Worm (Caenorhabditis elegans) whole organism, midembryonic: ENCODE measurements around the gene F54F7.6.

Experiments
- T22C8.4 ChIP-seq: fragments of 200-800 bp; sonication (Bioruptor generic); IDR thresholded peaks from 2 replicates; pipeline ENCODE4 v1.3.6; 2022; ENCODE audit warnings: missing genetic modification characterization, missing compliant biosample characterization
- cog-1 ChIP-seq: sonication (generic microtip); optimal IDR thresholded peaks from 2 replicates; lab custom pipeline; 2016; ENCODE audit warnings: missing genetic modification characterization, missing compliant biosample characterization
- flt-1 ChIP-seq: fragments of 200-800 bp; sonication (Bioruptor generic); IDR thresholded peaks from 2 replicates; pipeline ENCODE4 v1.3.6; 2022; ENCODE audit warnings: missing genetic modification characterization, missing compliant biosample characterization
- klf-2 ChIP-seq: fragments of 200-800 bp; sonication (Bioruptor generic); conservative IDR thresholded peaks from 2 replicates; pipeline ENCODE4 v1.3.6; 2022; ENCODE audit warnings: missing genetic modification reagents, missing genetic modification characterization, missing compliant biosample characterization
- med-1 ChIP-seq: sonication (generic microtip); optimal IDR thresholded peaks from 2 replicates; lab custom pipeline; 2017; ENCODE audit warnings: missing genetic modification characterization, mild to moderate bottlenecking, missing compliant biosample characterization, antibody characterized with exemption, missing genetic modification reagents; ENCODE audit not compliant: insufficient read depth
- ref-1 ChIP-seq: fragments of 200-800 bp; sonication (Bioruptor generic); conservative IDR thresholded peaks from 2 replicates; pipeline ENCODE4 v1.3.6; 2022; ENCODE audit warnings: missing genetic modification reagents, missing genetic modification characterization, missing compliant biosample characterization
- tab-1 ChIP-seq: fragments of 200-800 bp; sonication (Bioruptor generic); IDR thresholded peaks from 2 replicates; pipeline ENCODE4 v1.3.6; 2022; ENCODE audit warnings: missing genetic modification characterization, missing compliant biosample characterization
- ztf-23 ChIP-seq: fragments of 200-800 bp; sonication (Bioruptor generic); IDR thresholded peaks from 2 replicates; pipeline ENCODE4 v1.3.6; 2022; ENCODE audit warnings: missing genetic modification reagents, missing genetic modification characterization, missing compliant biosample characterization
- ztf-29 ChIP-seq: fragments of 200-800 bp; sonication (Bioruptor generic); IDR thresholded peaks from 2 replicates; pipeline ENCODE4 v1.3.6; 2022; ENCODE audit warnings: missing genetic modification reagents, missing genetic modification characterization, missing compliant biosample characterization

F54F7.6 gene

ce11 chrX:11896708-11897107 is 31.5 kb downstream of the F54F7.6 start:
- no peak for TF ChIP-seq klf-2 (GFP tag; lab: Robert Waterston, UW)
- no peak for TF ChIP-seq cog-1 (tag; lab: Kevin White, UChicago)
- TF ChIP-seq tab-1 (GFP tag; lab: Robert Waterston, UW) = no peak
- TF ChIP-seq ref-1 (GFP tag; lab: Robert Waterston, UW) = no peak
- TF ChIP-seq ztf-29 = no peak
- no peak for TF ChIP-seq med-1 (GFP tag; lab: Kevin White, UChicago)
- TF ChIP-seq T22C8.4 (GFP tag; lab: Robert Waterston, UW) = no peak
- TF ChIP-seq ztf-23 (GFP tag; lab: Robert Waterston, UW) = no peak
- TF ChIP-seq flt-1 (GFP tag; lab: Robert Waterston, UW) = no peak

DNA sequence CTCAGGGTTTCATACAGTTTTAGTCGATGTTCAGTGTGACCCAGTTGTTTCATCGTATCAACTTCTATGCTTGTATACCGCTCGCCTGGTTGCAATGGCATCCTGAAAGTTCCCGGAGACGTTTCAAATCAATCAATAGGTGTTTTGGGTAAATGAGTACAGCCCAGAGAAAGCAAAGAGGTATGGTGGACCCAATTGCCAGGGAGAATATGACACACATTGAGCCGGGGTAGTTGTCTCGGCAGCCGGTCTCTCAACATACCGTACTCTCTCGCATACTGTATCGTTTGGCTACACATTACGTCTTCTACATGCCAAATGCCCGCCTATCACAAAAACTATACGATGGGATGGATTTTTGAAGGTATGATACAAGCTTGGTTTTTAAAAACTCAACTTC is 32.9 kb downstream of the F54F7.6 start, which contains the start of gene Y62H9A.9:
Gene Y62H9A.9, minus strand, starts transcription at position 101 of the 400 bp plus-strand sequence.
- no peak for TF ChIP-seq tab-1 (GFP tag; lab: Robert Waterston, UW)
- no peak for TF ChIP-seq cog-1 (tag; lab: Kevin White, UChicago)
- no peak for TF ChIP-seq ztf-29
- TF ChIP-seq T22C8.4 (GFP tag; lab: Robert Waterston, UW) = no peak
- no peak for TF ChIP-seq ztf-23 (GFP tag; lab: Robert Waterston, UW)
- no peak for TF ChIP-seq flt-1 (GFP tag; lab: Robert Waterston, UW)

ce11 chrX:11899031-11899430 is 33.8 kb downstream of the F54F7.6 start:
- TF ChIP-seq cog-1 (tag; lab: Kevin White, UChicago) (no peak), klf-2 (GFP tag; lab: Robert Waterston, UW) (no peak)

DNA sequence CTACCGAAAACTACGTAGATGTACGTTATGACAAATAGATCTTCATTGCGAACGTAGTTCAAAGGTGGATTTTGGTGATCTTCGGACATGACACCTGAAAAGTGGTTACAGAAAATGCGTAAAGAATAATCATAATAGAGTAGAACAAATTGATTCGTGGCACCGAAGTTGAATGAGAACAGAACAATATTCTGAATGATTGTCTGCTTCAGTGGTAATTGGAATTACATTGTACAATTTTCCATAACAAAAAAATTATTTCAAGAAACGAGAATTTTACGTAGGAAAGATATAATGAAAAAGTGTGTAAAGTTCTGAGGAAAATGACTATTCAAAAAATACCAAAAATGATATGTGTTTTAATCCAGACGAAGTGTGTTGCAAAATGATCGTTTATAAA is 37.5 kb downstream of the F54F7.6 start, which contains the start of gene Y62H9A.10:
Gene Y62H9A.10, minus strand, starts transcription at position 101 of the 400 bp plus-strand sequence.
- no peak for TF ChIP-seq ref-1 (GFP tag; lab: Robert Waterston, UW)

ce11 chrX:11906626-11907025 is 41.4 kb downstream of the F54F7.6 start:
- no peak for TF ChIP-seq T22C8.4 (GFP tag; lab: Robert Waterston, UW)
- TF ChIP-seq med-1 (GFP tag; lab: Kevin White, UChicago) = no peak
- no peak for TF ChIP-seq ztf-29
- no peak for TF ChIP-seq klf-2 (GFP tag; lab: Robert Waterston, UW)
- TF ChIP-seq cog-1 (tag; lab: Kevin White, UChicago) = no peak
- no peak for TF ChIP-seq flt-1 (GFP tag; lab: Robert Waterston, UW)
- no peak for TF ChIP-seq tab-1 (GFP tag; lab: Robert Waterston, UW)
- no peak for TF ChIP-seq ref-1 (GFP tag; lab: Robert Waterston, UW)
- no peak for TF ChIP-seq ztf-23 (GFP tag; lab: Robert Waterston, UW)

DNA sequence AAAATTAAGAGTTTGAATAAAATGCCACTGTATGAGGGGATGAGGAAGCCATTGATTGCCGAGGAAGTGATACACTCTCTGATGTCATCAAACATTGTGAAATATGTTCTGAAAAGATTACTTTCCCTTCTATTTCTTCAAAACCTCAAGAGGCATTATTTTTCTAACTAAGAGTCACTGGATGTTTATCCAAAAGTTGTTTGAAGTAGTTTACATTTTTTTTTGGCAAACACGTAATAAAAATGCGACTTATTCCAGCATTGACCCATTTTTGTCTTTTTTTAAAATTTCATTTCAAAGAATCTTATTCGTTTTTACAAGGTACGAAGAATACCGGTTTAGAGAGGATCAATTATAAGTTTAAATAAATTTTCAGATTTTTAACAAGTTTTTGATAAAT is 42.1 kb downstream of the F54F7.6 start, which contains the start of gene Y62H9A.11:
Gene Y62H9A.11, minus strand, starts transcription at position 101 of the 400 bp plus-strand sequence.
- TF ChIP-seq ztf-29 = no peak
- TF ChIP-seq tab-1 (GFP tag; lab: Robert Waterston, UW) = no peak
- no peak for TF ChIP-seq cog-1 (tag; lab: Kevin White, UChicago)
- no peak for TF ChIP-seq med-1 (GFP tag; lab: Kevin White, UChicago)
- TF ChIP-seq ref-1 (GFP tag; lab: Robert Waterston, UW) = no peak
- no peak for TF ChIP-seq klf-2 (GFP tag; lab: Robert Waterston, UW)
- TF ChIP-seq ztf-23 (GFP tag; lab: Robert Waterston, UW) = no peak
- no peak for TF ChIP-seq T22C8.4 (GFP tag; lab: Robert Waterston, UW)
- no peak for TF ChIP-seq flt-1 (GFP tag; lab: Robert Waterston, UW)

DNA sequence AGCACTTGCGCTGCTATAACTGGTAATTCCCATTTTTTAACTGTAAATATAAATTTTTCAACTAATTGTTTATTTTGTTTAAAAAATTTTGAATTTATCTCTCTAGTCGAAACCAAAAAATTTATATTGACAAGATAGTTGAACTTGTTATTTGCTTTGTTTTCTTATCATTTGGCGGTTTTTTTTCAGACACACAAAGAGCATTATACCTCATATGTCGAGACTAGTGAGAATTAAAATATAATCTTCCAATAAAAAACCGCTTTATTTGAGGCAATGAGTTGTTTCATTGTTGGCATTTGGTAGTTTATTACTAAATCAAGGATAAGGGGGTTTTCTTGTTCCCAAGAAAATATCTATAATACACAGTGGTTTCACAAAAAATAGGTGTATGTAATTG is 43.0 kb downstream of the F54F7.6 start:
- TF ChIP-seq ref-1 (GFP tag; lab: Robert Waterston, UW) (no peak), flt-1 (GFP tag; lab: Robert Waterston, UW) (no peak), cog-1 (tag; lab: Kevin White, UChicago) (no peak), tab-1 (GFP tag; lab: Robert Waterston, UW) (no peak), T22C8.4 (GFP tag; lab: Robert Waterston, UW) (no peak), med-1 (GFP tag; lab: Kevin White, UChicago) (no peak), ztf-29 (no peak), klf-2 (GFP tag; lab: Robert Waterston, UW) (no peak), ztf-23 (GFP tag; lab: Robert Waterston, UW) (no peak)

DNA sequence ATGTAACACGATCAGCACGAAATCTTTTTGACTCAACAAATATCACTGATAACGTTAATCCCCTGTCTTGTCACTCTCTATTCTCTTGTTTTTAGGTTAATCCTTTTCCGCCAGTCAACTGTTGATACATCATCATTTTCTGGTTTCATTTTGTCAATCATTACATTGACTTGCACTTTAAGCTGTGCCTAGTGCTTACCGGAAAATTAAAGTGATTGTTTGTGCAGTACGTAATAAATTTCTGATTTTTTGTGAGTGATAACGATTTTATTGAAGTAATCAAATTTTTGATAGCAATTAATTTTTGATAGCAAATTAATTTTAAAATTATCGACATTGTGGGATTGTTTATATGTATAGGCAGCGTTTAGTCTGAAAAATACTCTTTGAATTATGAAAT is 44.0 kb downstream of the F54F7.6 start:
- TF ChIP-seq cog-1 (tag; lab: Kevin White, UChicago) (no peak), ztf-23 (GFP tag; lab: Robert Waterston, UW) (no peak), flt-1 (GFP tag; lab: Robert Waterston, UW) (no peak), med-1 (GFP tag; lab: Kevin White, UChicago) (no peak), T22C8.4 (GFP tag; lab: Robert Waterston, UW) (no peak), ref-1 (GFP tag; lab: Robert Waterston, UW) (no peak), tab-1 (GFP tag; lab: Robert Waterston, UW) (no peak), klf-2 (GFP tag; lab: Robert Waterston, UW) (no peak), ztf-29 (no peak)

- TF ChIP-seq ztf-23 (GFP tag; lab: Robert Waterston, UW) (no peak), klf-2 (GFP tag; lab: Robert Waterston, UW) (no peak), ref-1 (GFP tag; lab: Robert Waterston, UW) (no peak), T22C8.4 (GFP tag; lab: Robert Waterston, UW) (no peak), flt-1 (GFP tag; lab: Robert Waterston, UW) (no peak), med-1 (GFP tag; lab: Kevin White, UChicago) (no peak), tab-1 (GFP tag; lab: Robert Waterston, UW) (no peak), cog-1 (tag; lab: Kevin White, UChicago) (no peak), ztf-29 (no peak)
These were observed 44.9 kb downstream of the F54F7.6 start, which contains the start of gene Y62H9A.15 for ce11 chrX:11910046-11910445. Gene Y62H9A.15, minus strand, starts transcription at chrX:11910145.
